Fruit fly (Drosophila melanogaster) whole organism, embryonic: ENCODE data around the gene bbg.

Source experiments
- BEAF-32 ChIP-seq: fragments of 200-800 bp; sonication (Bioruptor generic); optimal IDR thresholded peaks from 3 replicates; lab custom pipeline; 2017; ENCODE audit warnings: missing biosample characterization, missing genetic modification characterization, mild to moderate bottlenecking, moderate library complexity, missing genetic modification reagents
- CG11085 ChIP-seq: fragments of 200-800 bp; sonication (Bioruptor generic); IDR thresholded peaks from 2 replicates; pipeline ENCODE4 v1.3.6; 2022; ENCODE audit warnings: missing biosample characterization, missing genetic modification characterization
- CG11695 ChIP-seq: fragments of 200-800 bp; sonication (Bioruptor generic); IDR thresholded peaks from 3 replicates; pipeline ENCODE4 v1.3.6; 2022; ENCODE audit warnings: missing biosample characterization, missing genetic modification characterization
- CG12391 ChIP-seq: fragments of 200-800 bp; sonication (Bioruptor generic); optimal IDR thresholded peaks from 3 replicates; lab custom pipeline; 2018; ENCODE audit warnings: missing biosample characterization, mild to moderate bottlenecking, missing genetic modification characterization, moderate library complexity
- CG12769 ChIP-seq: fragments of 200-800 bp; sonication (Bioruptor generic); optimal IDR thresholded peaks from 2 replicates; lab custom pipeline; 2019; ENCODE audit warnings: missing biosample characterization, mild to moderate bottlenecking, missing genetic modification characterization, moderate library complexity
- CG13624 ChIP-seq: fragments of 200-800 bp; sonication (Bioruptor generic); optimal IDR thresholded peaks from 2 replicates; lab custom pipeline; 2016; ENCODE audit warnings: missing biosample characterization, missing genetic modification characterization
- CG13894 ChIP-seq: fragments of 200-800 bp; sonication (Bioruptor generic); optimal IDR thresholded peaks from 3 replicates; lab custom pipeline; 2018; ENCODE audit warnings: missing biosample characterization, mild to moderate bottlenecking, missing genetic modification characterization, moderate library complexity
- CG14860 ChIP-seq: fragments of 200-800 bp; sonication (Bioruptor generic); IDR thresholded peaks from 3 replicates; pipeline ENCODE4 v1.3.6; 2022; ENCODE audit warnings: missing biosample characterization, missing genetic modification characterization; ENCODE audit not compliant: partially characterized antibody
- CG16815 ChIP-seq: fragments of 200-800 bp; sonication (Bioruptor generic); optimal IDR thresholded peaks from 3 replicates; lab custom pipeline; 2017; ENCODE audit warnings: missing biosample characterization, mild to moderate bottlenecking, missing genetic modification characterization
- CG17186 ChIP-seq: fragments of 200-800 bp; sonication (Bioruptor generic); optimal IDR thresholded peaks from 3 replicates; lab custom pipeline; 2017; ENCODE audit warnings: missing biosample characterization, missing genetic modification reagents, missing genetic modification characterization
- CG17612 ChIP-seq: fragments of 200-800 bp; sonication (Bioruptor generic); IDR thresholded peaks from 2 replicates; pipeline ENCODE4 v1.3.6; 2022; ENCODE audit warnings: missing biosample characterization, missing genetic modification characterization
- CG18476 ChIP-seq: fragments of 200-800 bp; sonication (Bioruptor generic); optimal IDR thresholded peaks from 2 replicates; lab custom pipeline; 2016; ENCODE audit warnings: missing biosample characterization, mild to moderate bottlenecking, missing genetic modification characterization
- CG2129 ChIP-seq: fragments of 200-800 bp; sonication (Bioruptor generic); IDR thresholded peaks from 2 replicates; pipeline ENCODE4 v1.3.6; 2022; ENCODE audit warnings: missing biosample characterization, missing genetic modification characterization; ENCODE audit not compliant: partially characterized antibody
- CG34376 ChIP-seq: fragments of 200-800 bp; sonication (Bioruptor generic); optimal IDR thresholded peaks from 2 replicates; lab custom pipeline; 2018; ENCODE audit warnings: missing biosample characterization, mild to moderate bottlenecking, missing genetic modification characterization
- CG3726 ChIP-seq: fragments of 200-800 bp; sonication (Bioruptor generic); IDR thresholded peaks from 3 replicates; pipeline ENCODE4, ENCODE4 v1.3.6; 2022; ENCODE audit warnings: missing biosample characterization, missing genetic modification characterization
- CG4282 ChIP-seq: fragments of 200-800 bp; sonication (Bioruptor generic); optimal IDR thresholded peaks from 2 replicates; lab custom pipeline; 2016; ENCODE audit warnings: missing biosample characterization, missing genetic modification characterization
- CG6654 ChIP-seq: fragments of 200-800 bp; sonication (Bioruptor generic); optimal IDR thresholded peaks from 2 replicates; lab custom pipeline; 2017; ENCODE audit warnings: missing biosample characterization, mild to moderate bottlenecking, missing genetic modification characterization
- CG7839 ChIP-seq: fragments of 200-800 bp; sonication (Bioruptor generic); optimal IDR thresholded peaks from 3 replicates; lab custom pipeline; 2018; ENCODE audit warnings: missing biosample characterization, mild to moderate bottlenecking, missing genetic modification characterization, moderate library complexity
- CoRest ChIP-seq: fragments of 200-800 bp; sonication (Bioruptor generic); optimal IDR thresholded peaks from 3 replicates; lab custom pipeline; 2018; ENCODE audit warnings: missing biosample characterization, mild to moderate bottlenecking, missing genetic modification characterization, moderate library complexity
- ERR ChIP-seq: fragments of 200-800 bp; sonication (Bioruptor generic); optimal IDR thresholded peaks from 2 replicates; lab custom pipeline; 2016; ENCODE audit warnings: missing biosample characterization, missing genetic modification characterization
- Fer1 ChIP-seq: fragments of 200-800 bp; sonication (Bioruptor generic); optimal IDR thresholded peaks from 2 replicates; lab custom pipeline; 2017; ENCODE audit warnings: missing biosample characterization, mild to moderate bottlenecking, missing genetic modification characterization
- Fer2 ChIP-seq: fragments of 200-800 bp; sonication (Bioruptor generic); optimal IDR thresholded peaks from 2 replicates; lab custom pipeline; 2018; ENCODE audit warnings: missing biosample characterization, mild to moderate bottlenecking, missing genetic modification characterization, moderate library complexity
- Hand ChIP-seq: fragments of 200-800 bp; sonication (Bioruptor generic); optimal IDR thresholded peaks from 2 replicates; lab custom pipeline; 2017; ENCODE audit warnings: mild to moderate bottlenecking, missing biosample characterization, missing genetic modification reagents, missing genetic modification characterization
- Hr78 ChIP-seq, 2 experiments: fragments of 200-800 bp in 1 of 2; fragments of >200 bp in 1 of 2; sonication (Bioruptor generic) in 1 of 2; optimal IDR thresholded peaks; 2 replicates each; lab custom pipeline; 2017 to 2019; ENCODE audit warnings: missing biosample characterization in 2 of 2, missing genetic modification characterization in 2 of 2, mild to moderate bottlenecking in 1 of 2, moderate library complexity in 1 of 2
- Lhr ChIP-seq: fragments of 200-800 bp; sonication (Bioruptor generic); optimal IDR thresholded peaks from 3 replicates; lab custom pipeline; 2017; ENCODE audit warnings: mild to moderate bottlenecking, missing biosample characterization, missing genetic modification reagents, missing genetic modification characterization
- Lim3 ChIP-seq: fragments of 200-800 bp; sonication (Bioruptor generic); IDR thresholded peaks from 2 replicates; pipeline ENCODE4 v1.3.6; 2022; ENCODE audit warnings: missing biosample characterization, missing genetic modification characterization
- Mes4 ChIP-seq: fragments of 200-800 bp; sonication (Bioruptor generic); optimal IDR thresholded peaks from 2 replicates; lab custom pipeline; 2016; ENCODE audit warnings: missing biosample characterization, missing genetic modification characterization
- NC2β ChIP-seq: fragments of 200-800 bp; sonication (Bioruptor generic); optimal IDR thresholded peaks from 2 replicates; lab custom pipeline; 2016; ENCODE audit warnings: missing biosample characterization, missing genetic modification characterization
- Neu2 ChIP-seq: fragments of 200-800 bp; sonication (Bioruptor generic); optimal IDR thresholded peaks from 3 replicates; lab custom pipeline; 2016; ENCODE audit warnings: missing biosample characterization, missing genetic modification characterization, borderline replicate concordance
- Pdp1 ChIP-seq, 2 experiments: fragments of 200-800 bp; sonication (Bioruptor generic); optimal IDR thresholded peaks; 3 replicates each; lab custom pipeline; 2016; ENCODE audit warnings: missing biosample characterization in 2 of 2, missing genetic modification characterization in 2 of 2, mild to moderate bottlenecking in 1 of 2, moderate library complexity in 1 of 2
- Ssrp ChIP-seq: fragments of 200-800 bp; sonication (Bioruptor generic); optimal IDR thresholded peaks from 2 replicates; lab custom pipeline; 2018; ENCODE audit warnings: missing biosample characterization, mild to moderate bottlenecking, missing genetic modification characterization, moderate library complexity
- Trl ChIP-seq, 3 experiments: fragments of >200 bp in 2 of 3; fragments of 200-800 bp in 1 of 3; sonication (Bioruptor generic) in 1 of 3; optimal IDR thresholded peaks; 2 replicates in 1 of 3; 3 replicates in 2 of 3; lab custom pipeline; 2016 to 2017; ENCODE audit warnings: missing biosample characterization in 1 of 3, missing genetic modification characterization in 1 of 3
- YL-1 ChIP-seq: fragments of 200-800 bp; sonication (Bioruptor generic); optimal IDR thresholded peaks from 3 replicates; lab custom pipeline; 2017; ENCODE audit warnings: missing biosample characterization, mild to moderate bottlenecking, missing genetic modification characterization
- az2 ChIP-seq: fragments of 200-800 bp; sonication (Bioruptor generic); optimal IDR thresholded peaks from 3 replicates; lab custom pipeline; 2016; ENCODE audit warnings: missing biosample characterization, missing genetic modification characterization
- chinmo ChIP-seq: fragments of 200-800 bp; sonication (Bioruptor generic); IDR thresholded peaks from 4 replicates; pipeline ENCODE4 v1.3.6; 2022; ENCODE audit warnings: missing biosample characterization, missing genetic modification characterization; ENCODE audit not compliant: partially characterized antibody
- emc ChIP-seq: fragments of 200-800 bp; sonication (Bioruptor generic); optimal IDR thresholded peaks from 2 replicates; lab custom pipeline; 2016; ENCODE audit warnings: missing biosample characterization, missing genetic modification characterization
- fd3F ChIP-seq: fragments of 200-800 bp; sonication (Bioruptor generic); optimal IDR thresholded peaks from 2 replicates; lab custom pipeline; 2018; ENCODE audit warnings: missing biosample characterization, mild to moderate bottlenecking, missing genetic modification characterization, moderate library complexity
- fru ChIP-seq: fragments of >200 bp; optimal IDR thresholded peaks from 2 replicates; lab custom pipeline; 2017
- gro ChIP-seq: fragments of 200-800 bp; sonication (Bioruptor generic); optimal IDR thresholded peaks from 2 replicates; lab custom pipeline; 2016; ENCODE audit warnings: missing biosample characterization, missing genetic modification characterization
- nerfin-2 ChIP-seq: fragments of 200-800 bp; sonication (Bioruptor generic); IDR thresholded peaks from 2 replicates; pipeline ENCODE4 v1.3.6; 2022; ENCODE audit warnings: missing biosample characterization, missing genetic modification characterization; ENCODE audit not compliant: partially characterized antibody
- pros ChIP-seq: fragments of 200-800 bp; sonication (Bioruptor generic); optimal IDR thresholded peaks from 3 replicates; lab custom pipeline; 2019; ENCODE audit warnings: missing biosample characterization, mild to moderate bottlenecking, missing genetic modification characterization, moderate library complexity
- pzg ChIP-seq: fragments of 200-800 bp; sonication (Bioruptor generic); optimal IDR thresholded peaks from 3 replicates; lab custom pipeline; 2018; ENCODE audit warnings: missing biosample characterization, mild to moderate bottlenecking, missing genetic modification characterization, moderate library complexity
- sima ChIP-seq: fragments of 200-800 bp; sonication (Bioruptor generic); optimal IDR thresholded peaks from 2 replicates; lab custom pipeline; 2016; ENCODE audit warnings: missing biosample characterization, missing genetic modification characterization
- slbo ChIP-seq: fragments of 200-800 bp; sonication (Bioruptor generic); IDR thresholded peaks from 2 replicates; pipeline ENCODE4 v1.3.6; 2022; ENCODE audit warnings: missing biosample characterization, missing genetic modification characterization
- slp2 ChIP-seq: fragments of 200-800 bp; sonication (Bioruptor generic); optimal IDR thresholded peaks from 2 replicates; lab custom pipeline; 2016; ENCODE audit warnings: missing biosample characterization, missing genetic modification characterization
- so ChIP-seq: fragments of 200-800 bp; sonication (Bioruptor generic); IDR thresholded peaks from 3 replicates; pipeline ENCODE4 v1.3.6; 2022; ENCODE audit warnings: missing biosample characterization, missing genetic modification characterization
- stc ChIP-seq: fragments of 200-800 bp; sonication (Bioruptor generic); IDR thresholded peaks from 2 replicates; pipeline ENCODE4 v1.3.6; 2022; ENCODE audit warnings: missing biosample characterization, missing genetic modification characterization
- tap ChIP-seq: fragments of 200-800 bp; optimal IDR thresholded peaks from 3 replicates; lab custom pipeline; 2019; ENCODE audit warnings: missing biosample characterization, mild to moderate bottlenecking, missing genetic modification characterization, moderate library complexity
- usp ChIP-seq: fragments of >200 bp; optimal IDR thresholded peaks from 2 replicates; lab custom pipeline; 2017; ENCODE audit warnings: missing biosample characterization, missing genetic modification characterization
- vvl ChIP-seq: fragments of 200-800 bp; sonication (Bioruptor generic); IDR thresholded peaks from 2 replicates; pipeline ENCODE4 v1.3.6; 2022; ENCODE audit warnings: missing biosample characterization, missing genetic modification characterization

The bbg gene

dm6 chr3L:14553891-14554303 lies 17.8 kb upstream of the bbg start (continued):
- TF ChIP-seq CG17612 (GFP tag; lab: Robert Waterston, UW) (no peak), pzg (no peak), YL-1 (GFP tag; lab: Kevin White, UChicago) (no peak), Mes4 (no peak), BEAF-32 (no peak), CG11085 (no peak), CG18476 (GFP tag; lab: Kevin White, UChicago) (no peak), Fer1 (GFP tag; lab: Kevin White, UChicago) (no peak), CG7839 (tag; lab: Kevin White, UChicago) (no peak), CG34376 (peak; percentile 48), CG13894 (tag; lab: Kevin White, UChicago) (no peak), vvl (GFP tag; lab: Robert Waterston, UW) (no peak), so (GFP tag; lab: Robert Waterston, UW) (no peak), nerfin-2 (no peak), gro (GFP tag; lab: Kevin White, UChicago) (peak; percentile 15), CG11695 (GFP tag; lab: Robert Waterston, UW) (0 out of 3 replicates have a peak, but pooled peaks have one; percentile 9), sima (GFP tag; lab: Kevin White, UChicago) (no peak), CG2129 (GFP tag; lab: Robert Waterston, UW) (no peak), Lhr (GFP tag; lab: Kevin White, UChicago) (no peak), tap (tag; lab: Kevin White, UChicago) (no peak), CG3726 (GFP tag; lab: Robert Waterston, UW) (no peak), CoRest (tag; lab: Kevin White, UChicago) (no peak), az2 (GFP tag; lab: Kevin White, UChicago) (no peak), Trl (optimal IDR thresholded peaks at IDR 0.05; lab: Kevin White, UChicago) (no peak), Trl (GFP tag; optimal IDR thresholded peaks at IDR 0.05; lab: Kevin White, UChicago) (no peak), Ssrp (tag; lab: Kevin White, UChicago) (no peak), Fer2 (tag; lab: Kevin White, UChicago) (no peak), stc (GFP tag; lab: Robert Waterston, UW) (no peak), chinmo (GFP tag; lab: Robert Waterston, UW) (peak; percentile 87; the same call in 2 of the 4 replicates), CG17186 (GFP tag; lab: Kevin White, UChicago) (no peak), CG4282 (GFP tag; lab: Kevin White, UChicago) (no peak), emc (GFP tag; lab: Kevin White, UChicago) (no peak), Lim3 (GFP tag; lab: Robert Waterston, UW) (no peak), CG6654 (GFP tag; lab: Kevin White, UChicago) (no peak), fru (lab: Kevin White, UChicago) (no peak), CG13624 (GFP tag; lab: Kevin White, UChicago) (peak; percentile 56), slp2 (GFP tag; lab: Kevin White, UChicago) (no peak), ERR (peak; percentile 4), Hr78 (GFP tag; optimal IDR thresholded peaks at IDR 0.05; lab: Kevin White, UChicago) (no peak), Pdp1 (GFP tag; optimal IDR thresholded peaks at IDR 0.05; lab: Kevin White, UChicago) (peak in 1 of 2 experiments; percentile 78), CG16815 (no peak), fd3F (GFP tag; lab: Kevin White, UChicago) (no peak), slbo (GFP tag; lab: Robert Waterston, UW) (no peak), NC2β (GFP tag; lab: Kevin White, UChicago) (no peak), pros (GFP tag; lab: Kevin White, UChicago) (no peak), usp (GFP tag; lab: Kevin White, UChicago) (no peak), CG12391 (tag; lab: Kevin White, UChicago) (no peak), Neu2 (no peak), CG12769 (peak; percentile 70), Hand (GFP tag; lab: Kevin White, UChicago) (no peak), CG14860 (GFP tag; lab: Robert Waterston, UW) (no peak)
